Worm (Caenorhabditis elegans): ENCODE results near the gene mstr-2.

DNA sequence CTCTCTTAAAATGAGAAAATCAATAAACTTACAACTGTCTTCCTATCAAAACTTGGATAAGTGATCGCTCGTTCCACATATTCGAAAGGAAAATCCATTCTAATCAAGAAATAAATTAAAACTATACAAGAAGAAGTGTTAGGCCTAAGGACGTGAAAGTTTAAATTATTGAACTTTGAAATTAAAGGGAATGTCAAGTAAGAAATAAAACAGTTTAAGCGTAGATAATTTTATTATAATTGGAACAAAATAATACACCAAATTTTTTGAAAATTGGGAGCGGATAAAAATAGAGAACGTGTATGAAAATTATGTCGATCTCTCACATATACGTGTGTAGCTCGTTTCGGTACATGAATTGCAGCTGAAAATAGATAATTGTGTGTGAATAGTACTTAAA lies 39.5 kb upstream of the mstr-2 start, which contains the start of gene C28A5.6:
- TF ChIP-seq nhr-77 (tag; optimal IDR thresholded peaks at IDR 0.05) = no peak
- no peak for TF ChIP-seq alr-1 (tag; optimal IDR thresholded peaks at IDR 0.05)
- no peak for TF ChIP-seq unc-39 (tag; optimal IDR thresholded peaks at IDR 0.05)
- no peak for TF ChIP-seq ztf-4 (tag; optimal IDR thresholded peaks at IDR 0.05)
- no peak for TF ChIP-seq skn-1 (tag; optimal IDR thresholded peaks at IDR 0.05)
- no peak for TF ChIP-seq nhr-23 (tag; optimal IDR thresholded peaks at IDR 0.05)
- TF ChIP-seq ztf-11 (tag; optimal IDR thresholded peaks at IDR 0.05) = no peak
- no peak for TF ChIP-seq nhr-237 (tag; optimal IDR thresholded peaks at IDR 0.05)
- no peak for TF ChIP-seq ZK546.5 (tag; optimal IDR thresholded peaks at IDR 0.05)
- no peak for TF ChIP-seq lsy-2 (tag; optimal IDR thresholded peaks at IDR 0.05)
- TF ChIP-seq nhr-10 (tag; optimal IDR thresholded peaks at IDR 0.05) = no peak
- no peak for TF ChIP-seq nhr-129 (tag; optimal IDR thresholded peaks at IDR 0.05)

Measured in whole organism, L2 larva.